Worm (Caenorhabditis elegans) whole organism, late embryonic: Measurements from ENCODE around the gene sru-38.

ENCODE experiments used
- C08G9.2 ChIP-seq: sonication (generic microtip); optimal IDR thresholded peaks from 2 replicates; lab custom pipeline; 2016; ENCODE audit warnings: mild to moderate bottlenecking, missing genetic modification characterization, moderate library complexity, missing compliant biosample characterization
- K09A11.1 ChIP-seq: sonication (generic microtip); optimal IDR thresholded peaks from 2 replicates; lab custom pipeline; 2017; ENCODE audit warnings: antibody characterized with exemption, mild to moderate bottlenecking, missing genetic modification characterization, missing compliant biosample characterization; ENCODE audit not compliant: insufficient read depth
- T23F11.4 ChIP-seq: fragments of 200-800 bp; sonication (Bioruptor generic); optimal IDR thresholded peaks from 2 replicates; lab custom pipeline; 2018; ENCODE audit warnings: mild to moderate bottlenecking, missing genetic modification characterization, missing compliant biosample characterization
- Y22D7AL.16 ChIP-seq: sonication (generic microtip); optimal IDR thresholded peaks from 2 replicates; lab custom pipeline; 2016; ENCODE audit warnings: missing genetic modification characterization, missing compliant biosample characterization
- ama-1 ChIP-seq: fragments of 150-350 bp; optimal IDR thresholded peaks from 2 replicates; lab custom pipeline; 2014
- ceh-18 ChIP-seq: sonication (generic microtip); optimal IDR thresholded peaks from 2 replicates; lab custom pipeline; 2016; ENCODE audit warnings: missing genetic modification characterization, missing compliant biosample characterization
- ceh-19 ChIP-seq: fragments of 200-800 bp; sonication (Bioruptor generic); optimal IDR thresholded peaks from 2 replicates; lab custom pipeline; 2018; ENCODE audit warnings: mild to moderate bottlenecking, missing genetic modification characterization, missing compliant biosample characterization
- ceh-24 ChIP-seq: sonication (generic microtip); optimal IDR thresholded peaks from 2 replicates; lab custom pipeline; 2016; ENCODE audit warnings: mild to moderate bottlenecking, missing genetic modification characterization, missing compliant biosample characterization
- ceh-34 ChIP-seq: sonication (generic microtip); optimal IDR thresholded peaks from 2 replicates; lab custom pipeline; 2016; ENCODE audit warnings: mild to moderate bottlenecking, missing genetic modification characterization, missing compliant biosample characterization
- ceh-45 ChIP-seq: fragments of 200-800 bp; sonication (Bioruptor generic); IDR thresholded peaks from 2 replicates; pipeline ENCODE4 v1.3.6; 2022; ENCODE audit warnings: missing genetic modification reagents, missing genetic modification characterization, missing compliant biosample characterization
- ceh-48 ChIP-seq: sonication (generic microtip); optimal IDR thresholded peaks from 2 replicates; lab custom pipeline; 2016; ENCODE audit warnings: missing genetic modification characterization, inconsistent platforms, missing compliant biosample characterization
- ceh-6 ChIP-seq: fragments of 200-800 bp; sonication (Bioruptor generic); optimal IDR thresholded peaks from 2 replicates; lab custom pipeline; 2018; ENCODE audit warnings: mild to moderate bottlenecking, missing genetic modification characterization, missing compliant biosample characterization
- elt-4 ChIP-seq: sonication (generic microtip); optimal IDR thresholded peaks from 2 replicates; lab custom pipeline; 2016; ENCODE audit warnings: missing genetic modification characterization, missing compliant biosample characterization
- ets-4 ChIP-seq: sonication (generic microtip); optimal IDR thresholded peaks from 2 replicates; lab custom pipeline; 2016; ENCODE audit warnings: missing genetic modification characterization, missing compliant biosample characterization
- fax-1 ChIP-seq: sonication (generic microtip); optimal IDR thresholded peaks from 2 replicates; lab custom pipeline; 2016; ENCODE audit warnings: missing genotype, missing genetic modification characterization, missing compliant biosample characterization
- fkh-10 ChIP-seq: fragments of 150-350 bp; optimal IDR thresholded peaks from 2 replicates; lab custom pipeline; 2014; ENCODE audit warnings: missing biosample characterization, missing genetic modification reagents, missing genetic modification characterization
- fkh-6 ChIP-seq: sonication (generic microtip); optimal IDR thresholded peaks from 2 replicates; lab custom pipeline; 2016; ENCODE audit warnings: missing genetic modification characterization, missing compliant biosample characterization
- gmeb-2 ChIP-seq: sonication (generic microtip); optimal IDR thresholded peaks from 2 replicates; lab custom pipeline; 2016; ENCODE audit warnings: missing genetic modification characterization, inconsistent platforms, missing compliant biosample characterization
- hlh-13 ChIP-seq: fragments of 200-800 bp; sonication (Bioruptor generic); optimal IDR thresholded peaks from 2 replicates; lab custom pipeline; 2018; ENCODE audit warnings: mild to moderate bottlenecking, missing genetic modification characterization, missing compliant biosample characterization
- hlh-15 ChIP-seq: sonication (generic microtip); optimal IDR thresholded peaks from 2 replicates; lab custom pipeline; 2016; ENCODE audit warnings: missing genetic modification characterization, missing compliant biosample characterization
- hlh-30 ChIP-seq: sonication (generic microtip); optimal IDR thresholded peaks from 2 replicates; lab custom pipeline; 2017; ENCODE audit warnings: antibody characterized with exemption, missing genetic modification characterization, missing compliant biosample characterization; ENCODE audit not compliant: insufficient read depth
- hlh-6 ChIP-seq: sonication (generic microtip); optimal IDR thresholded peaks from 2 replicates; lab custom pipeline; 2016; ENCODE audit warnings: missing genotype, missing genetic modification characterization, missing compliant biosample characterization
- hlh-8 ChIP-seq: sonication (generic microtip); optimal IDR thresholded peaks from 2 replicates; lab custom pipeline; 2016; ENCODE audit warnings: missing genotype, missing genetic modification characterization, missing compliant biosample characterization
- lin-11 ChIP-seq: fragments of 200-800 bp; sonication (Bioruptor generic); optimal IDR thresholded peaks from 2 replicates; lab custom pipeline; 2018; ENCODE audit warnings: mild to moderate bottlenecking, missing genetic modification characterization, missing compliant biosample characterization
- mec-3 ChIP-seq: sonication (generic microtip); optimal IDR thresholded peaks from 2 replicates; lab custom pipeline; 2016; ENCODE audit warnings: borderline replicate concordance, missing genetic modification characterization, missing compliant biosample characterization
- nfya-1 ChIP-seq: sonication (generic microtip); optimal IDR thresholded peaks from 2 replicates; lab custom pipeline; 2017; ENCODE audit warnings: missing genetic modification characterization, mild to moderate bottlenecking, missing compliant biosample characterization, antibody characterized with exemption, moderate library complexity
- pat-9 ChIP-seq: fragments of 200-800 bp; sonication (Bioruptor generic); optimal IDR thresholded peaks from 2 replicates; lab custom pipeline; 2018; ENCODE audit warnings: mild to moderate bottlenecking, missing genetic modification characterization, moderate library complexity, missing compliant biosample characterization
- pax-1 ChIP-seq: fragments of 150-350 bp; optimal IDR thresholded peaks from 2 replicates; lab custom pipeline; 2014; ENCODE audit warnings: missing biosample characterization, missing genetic modification characterization
- pqm-1 ChIP-seq: sonication (generic microtip); optimal IDR thresholded peaks from 2 replicates; lab custom pipeline; 2016; ENCODE audit warnings: missing genetic modification characterization, missing compliant biosample characterization
- rnt-1 ChIP-seq: sonication (generic microtip); optimal IDR thresholded peaks from 2 replicates; lab custom pipeline; 2016; ENCODE audit warnings: missing genetic modification characterization, missing compliant biosample characterization
- sox-4 ChIP-seq: sonication (generic microtip); optimal IDR thresholded peaks from 2 replicates; lab custom pipeline; 2017; ENCODE audit warnings: mild to moderate bottlenecking, missing genetic modification characterization, inconsistent platforms, missing compliant biosample characterization
- tbx-7 ChIP-seq: sonication (generic microtip); optimal IDR thresholded peaks from 2 replicates; lab custom pipeline; 2016; ENCODE audit warnings: missing genotype, missing genetic modification characterization, missing compliant biosample characterization
- unc-42 ChIP-seq: sonication (generic microtip); optimal IDR thresholded peaks from 2 replicates; lab custom pipeline; 2016; ENCODE audit warnings: missing genotype, missing genetic modification characterization, missing compliant biosample characterization
- unc-86 ChIP-seq: sonication (generic microtip); optimal IDR thresholded peaks from 2 replicates; lab custom pipeline; 2016; ENCODE audit warnings: missing genetic modification characterization, missing compliant biosample characterization

sru-38 gene

ce11 chrV:9835945-9836344 is at the start of gene sru-38:
Gene sru-38, minus strand, starts transcription at chrV:9836045.
- no peak for TF ChIP-seq hlh-13 (GFP tag; lab: Kevin White, UChicago)
- TF ChIP-seq, all 69 proteins: peak for 0

- no peak for TF ChIP-seq nfya-1
- no peak for TF ChIP-seq tbx-7 (tag; lab: Kevin White, UChicago)
- TF ChIP-seq hlh-8 (tag; lab: Kevin White, UChicago), result no peak
- no peak for TF ChIP-seq K09A11.1 (tag; lab: Kevin White, UChicago)
- no peak for TF ChIP-seq Y22D7AL.16
- no peak for TF ChIP-seq ama-1 (lab: Kevin White, UChicago)
- no peak for TF ChIP-seq fkh-6 (tag; lab: Kevin White, UChicago)
- TF ChIP-seq ceh-6 (GFP tag; lab: Kevin White, UChicago), result no peak
- no peak for TF ChIP-seq fax-1 (tag; lab: Kevin White, UChicago)
- TF ChIP-seq unc-42 (tag; lab: Kevin White, UChicago), result no peak
- TF ChIP-seq ceh-45 (GFP tag; lab: Robert Waterston, UW), result no peak
- no peak for TF ChIP-seq ceh-34
- no peak for TF ChIP-seq hlh-15 (tag; lab: Kevin White, UChicago)
These were observed 44.0 kb upstream of the sru-38 start, which contains the start of gene sdz-31 for ce11 chrV:9879867-9880266. Gene sdz-31, plus strand, starts transcription at chrV:9880167.

DNA sequence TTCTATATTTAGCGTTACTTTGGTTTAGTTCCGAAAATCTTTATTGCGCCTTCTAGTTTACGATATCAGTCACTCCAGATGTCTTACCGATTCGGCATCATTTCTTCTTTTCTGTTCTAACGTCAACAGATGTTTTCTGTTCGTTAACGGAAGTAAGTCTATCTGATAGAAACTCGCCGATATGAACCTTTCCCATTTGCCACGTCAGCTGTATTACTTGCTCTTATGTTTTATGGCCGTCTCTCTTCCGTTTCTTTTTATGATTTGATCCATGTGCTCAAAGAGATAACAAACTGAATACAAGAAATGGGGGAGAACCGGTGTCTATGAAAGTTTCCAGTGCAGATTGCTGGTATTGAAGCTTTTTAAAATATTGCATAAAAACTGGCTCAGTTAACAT is 43.6 kb upstream of the sru-38 start, which contains the start of gene srab-26:
TSS of gene srab-26 (minus strand) at position 101 of the 400 bp plus-strand sequence.
- TF ChIP-seq unc-86 (tag; lab: Kevin White, UChicago), result no peak
- TF ChIP-seq nfya-1, result no peak
- no peak for TF ChIP-seq pax-1
- no peak for TF ChIP-seq ceh-19 (GFP tag; lab: Kevin White, UChicago)
- no peak for TF ChIP-seq ets-4
- no peak for TF ChIP-seq rnt-1 (tag; lab: Kevin White, UChicago)
- no peak for TF ChIP-seq ceh-45 (GFP tag; lab: Robert Waterston, UW)
- no peak for TF ChIP-seq elt-4 (tag; lab: Kevin White, UChicago)
- no peak for TF ChIP-seq T23F11.4 (GFP tag; lab: Kevin White, UChicago)
- TF ChIP-seq gmeb-2, result no peak
- TF ChIP-seq hlh-30 (tag; lab: Kevin White, UChicago), result no peak
- TF ChIP-seq C08G9.2, result no peak
- TF ChIP-seq ama-1 (lab: Kevin White, UChicago), result no peak
- TF ChIP-seq K09A11.1 (tag; lab: Kevin White, UChicago), result no peak
- TF ChIP-seq tbx-7 (tag; lab: Kevin White, UChicago), result no peak

DNA sequence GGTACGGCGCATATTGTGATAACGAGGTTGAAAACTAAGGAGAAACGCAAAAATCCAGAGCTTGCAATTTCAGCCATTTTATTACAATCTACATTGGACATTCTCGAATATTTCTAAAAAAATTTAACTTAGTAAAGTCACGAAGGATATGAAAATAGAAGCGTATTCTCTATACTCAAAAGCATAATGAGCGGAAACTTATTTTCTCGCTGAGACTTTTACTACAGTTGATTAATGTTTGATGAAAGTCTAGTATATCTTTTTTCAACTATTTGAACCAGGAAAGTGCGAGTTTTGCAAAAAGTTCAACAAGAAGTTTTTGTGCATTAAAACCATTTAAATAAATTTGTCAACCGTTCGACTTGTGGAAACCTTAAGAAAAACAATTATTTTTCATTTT is 35.5 kb upstream of the sru-38 start, which contains the start of gene srab-18:
TSS of gene srab-18 (minus strand) at position 101 of the 400 bp plus-strand sequence.
- TF ChIP-seq hlh-8 (tag; lab: Kevin White, UChicago) (no peak), mec-3 (tag; lab: Kevin White, UChicago) (no peak), nfya-1 (no peak), hlh-6 (tag; lab: Kevin White, UChicago) (no peak), pqm-1 (tag; lab: Kevin White, UChicago) (no peak), lin-11 (tag; lab: Kevin White, UChicago) (no peak), K09A11.1 (tag; lab: Kevin White, UChicago) (no peak), C08G9.2 (no peak), hlh-30 (tag; lab: Kevin White, UChicago) (no peak), tbx-7 (tag; lab: Kevin White, UChicago) (no peak), ceh-18 (tag; lab: Kevin White, UChicago) (no peak), unc-86 (tag; lab: Kevin White, UChicago) (no peak), fkh-10 (GFP tag; lab: Kevin White, UChicago) (no peak), ceh-34 (no peak), ceh-24 (tag; lab: Kevin White, UChicago) (no peak), ceh-48 (tag; lab: Kevin White, UChicago) (no peak), sox-4 (no peak), ceh-19 (GFP tag; lab: Kevin White, UChicago) (no peak), pat-9 (tag; lab: Kevin White, UChicago) (no peak)
